Worm (Caenorhabditis elegans) whole organism, L4 larva: Measurements from ENCODE around the gene ric-7.

Experiments used
- D1046.2 ChIP-seq: fragments of 200-800 bp; sonication (Bioruptor generic); IDR thresholded peaks from 2 replicates; pipeline ENCODE4 v1.3.6; 2022; ENCODE audit warnings: missing genetic modification characterization, missing compliant biosample characterization
- R02D3.7 ChIP-seq: fragments of 150-350 bp; sonication (generic microtip); optimal IDR thresholded peaks from 3 replicates; lab custom pipeline; 2014; ENCODE audit warnings: missing biosample characterization, missing genetic modification characterization
- Y75B8A.6 ChIP-seq: fragments of 200-800 bp; sonication (Bioruptor generic); IDR thresholded peaks from 2 replicates; pipeline ENCODE4 v1.3.6; 2022; ENCODE audit warnings: missing genetic modification reagents, missing genetic modification characterization, missing compliant biosample characterization
- ZK546.5 ChIP-seq, 2 experiments: sonication (generic microtip); optimal IDR thresholded peaks; 2 replicates each; lab custom pipeline; 2017; ENCODE audit warnings: missing biosample characterization in 2 of 2, missing genetic modification characterization in 2 of 2
- aha-1 ChIP-seq: fragments of 150-350 bp; peaks from one replicate; lab custom pipeline; 2014; ENCODE audit warnings: missing biosample characterization, missing genetic modification characterization
- attf-4 ChIP-seq: sonication (generic microtip); optimal IDR thresholded peaks from 3 replicates; lab custom pipeline; 2017; ENCODE audit warnings: missing biosample characterization, missing genetic modification characterization
- ceh-28 ChIP-seq: fragments of 150-350 bp; optimal IDR thresholded peaks from 2 replicates; lab custom pipeline; 2014; ENCODE audit warnings: missing biosample characterization, missing genetic modification reagents, missing genetic modification characterization
- ceh-44 ChIP-seq: fragments of 200-800 bp; sonication (Bioruptor generic); IDR thresholded peaks from 2 replicates; pipeline ENCODE4 v1.3.6; 2022; ENCODE audit warnings: missing genetic modification reagents, missing genetic modification characterization, missing compliant biosample characterization
- ceh-62 ChIP-seq: sonication (generic microtip); optimal IDR thresholded peaks from 2 replicates; lab custom pipeline; 2017; ENCODE audit warnings: missing biosample characterization, missing genetic modification characterization
- ceh-82 ChIP-seq: sonication (generic microtip); optimal IDR thresholded peaks from 2 replicates; lab custom pipeline; 2017; ENCODE audit warnings: missing biosample characterization, missing genetic modification characterization
- ces-1 ChIP-seq: fragments of 150-350 bp; sonication (generic microtip); optimal IDR thresholded peaks from 4 replicates; lab custom pipeline; 2014; ENCODE audit warnings: missing biosample characterization, missing genetic modification reagents, missing genetic modification characterization
- daf-19 ChIP-seq: fragments of 200-800 bp; sonication (Bioruptor generic); conservative IDR thresholded peaks from 2 replicates; pipeline ENCODE4 v1.3.6; 2022; ENCODE audit warnings: missing genetic modification characterization, missing compliant biosample characterization
- dmd-6 ChIP-seq: fragments of 200-800 bp; sonication (Bioruptor generic); IDR thresholded peaks from 2 replicates; pipeline ENCODE4 v1.3.6; 2022; ENCODE audit warnings: missing genetic modification reagents, missing genetic modification characterization, missing compliant biosample characterization
- duxl-1 ChIP-seq: sonication (generic microtip); optimal IDR thresholded peaks from 2 replicates; lab custom pipeline; 2016; ENCODE audit warnings: mild to moderate bottlenecking, missing genetic modification characterization, moderate library complexity, missing compliant biosample characterization; ENCODE audit not compliant: poor library complexity
- dve-1 ChIP-seq: sonication (generic microtip); optimal IDR thresholded peaks from 2 replicates; lab custom pipeline; 2017; ENCODE audit warnings: antibody characterized with exemption, mild to moderate bottlenecking, missing genetic modification characterization, missing compliant biosample characterization; ENCODE audit not compliant: insufficient read depth
- egl-27 ChIP-seq: sonication (generic microtip); optimal IDR thresholded peaks from 3 replicates; lab custom pipeline; 2017; ENCODE audit warnings: missing biosample characterization, missing genetic modification reagents, missing genetic modification characterization
- fos-1 ChIP-seq: fragments of 150-350 bp; optimal IDR thresholded peaks from 2 replicates; lab custom pipeline; 2014; ENCODE audit warnings: missing biosample characterization, missing genetic modification characterization
- gei-8 ChIP-seq: fragments of 200-800 bp; sonication (Bioruptor generic); optimal IDR thresholded peaks from 2 replicates; lab custom pipeline; 2018; ENCODE audit warnings: mild to moderate bottlenecking, missing genetic modification characterization, missing compliant biosample characterization
- hif-1 ChIP-seq, 2 experiments: sonication (generic microtip); optimal IDR thresholded peaks; 2 replicates each; lab custom pipeline; 2016 to 2017; ENCODE audit warnings: missing compliant biosample characterization in 2 of 2, missing genetic modification characterization in 2 of 2, missing genetic modification reagents in 2 of 2, missing genotype in 2 of 2, mild to moderate bottlenecking in 1 of 2
- lin-13 ChIP-seq: fragments of 150-350 bp; optimal IDR thresholded peaks from 2 replicates; lab custom pipeline; 2014; ENCODE audit warnings: missing biosample characterization, missing genetic modification reagents, missing genetic modification characterization
- lir-3 ChIP-seq: sonication (generic microtip); optimal IDR thresholded peaks from 2 replicates; lab custom pipeline; 2016; ENCODE audit warnings: mild to moderate bottlenecking, missing genetic modification characterization, missing compliant biosample characterization
- lsy-2 ChIP-seq, 2 experiments: fragments of 150-350 bp in 1 of 2; sonication (generic microtip) in 1 of 2; optimal IDR thresholded peaks; 2 replicates each; lab custom pipeline; 2014 to 2017; ENCODE audit warnings: missing biosample characterization in 2 of 2, missing genetic modification characterization in 2 of 2
- mxl-3 ChIP-seq: fragments of 200-800 bp; sonication (Bioruptor generic); optimal IDR thresholded peaks from 2 replicates; lab custom pipeline; 2018; ENCODE audit warnings: mild to moderate bottlenecking, missing genetic modification characterization, missing compliant biosample characterization
- nhr-10 ChIP-seq: fragments of 150-350 bp; optimal IDR thresholded peaks from 2 replicates; lab custom pipeline; 2014; ENCODE audit warnings: missing biosample characterization, missing genetic modification characterization
- nhr-111 ChIP-seq: fragments of 200-800 bp; sonication (Bioruptor generic); optimal IDR thresholded peaks from 2 replicates; lab custom pipeline; 2018; ENCODE audit warnings: mild to moderate bottlenecking, missing genetic modification characterization, missing compliant biosample characterization
- nhr-28 ChIP-seq: fragments of 150-350 bp; optimal IDR thresholded peaks from 2 replicates; lab custom pipeline; 2014; ENCODE audit warnings: missing biosample characterization, missing genetic modification characterization
- nhr-41 ChIP-seq: fragments of 200-800 bp; sonication (Bioruptor generic); IDR thresholded peaks from 2 replicates; pipeline ENCODE4 v1.3.6; 2022; ENCODE audit warnings: missing genetic modification reagents, missing genetic modification characterization, missing compliant biosample characterization
- nhr-6 ChIP-seq: fragments of 150-350 bp; optimal IDR thresholded peaks from 2 replicates; lab custom pipeline; 2014; ENCODE audit warnings: missing biosample characterization, missing genetic modification characterization
- php-3 ChIP-seq: fragments of 200-800 bp; sonication (Bioruptor generic); IDR thresholded peaks from 2 replicates; pipeline ENCODE4 v1.3.6; 2022; ENCODE audit warnings: missing genetic modification reagents, missing genetic modification characterization, missing compliant biosample characterization
- pqm-1 ChIP-seq: sonication (generic microtip); optimal IDR thresholded peaks from 2 replicates; lab custom pipeline; 2017; ENCODE audit warnings: missing biosample characterization, missing genetic modification characterization
- sdz-12 ChIP-seq: fragments of 200-800 bp; sonication (Bioruptor generic); optimal IDR thresholded peaks from 2 replicates; lab custom pipeline; 2018; ENCODE audit warnings: mild to moderate bottlenecking, missing genetic modification characterization, missing compliant biosample characterization
- snpc-1.2 ChIP-seq: fragments of 200-800 bp; sonication (Bioruptor generic); IDR thresholded peaks from 2 replicates; pipeline ENCODE4 v1.3.6; 2022; ENCODE audit warnings: missing genetic modification reagents, missing genetic modification characterization, missing compliant biosample characterization
- unc-130 ChIP-seq: sonication (generic microtip); optimal IDR thresholded peaks from 2 replicates; lab custom pipeline; 2016; ENCODE audit warnings: missing genetic modification reagents, missing genetic modification characterization, missing compliant biosample characterization
- unc-39 ChIP-seq: sonication (generic microtip); optimal IDR thresholded peaks from 2 replicates; lab custom pipeline; 2017; ENCODE audit warnings: missing biosample characterization, missing genetic modification characterization
- zag-1 ChIP-seq: fragments of 150-350 bp; optimal IDR thresholded peaks from 2 replicates; lab custom pipeline; 2014; ENCODE audit warnings: missing biosample characterization, missing genetic modification characterization
- ztf-11 ChIP-seq: fragments of 150-350 bp; optimal IDR thresholded peaks from 2 replicates; lab custom pipeline; 2014; ENCODE audit warnings: missing biosample characterization, missing genetic modification characterization

The ric-7 gene

ce11 chrV:13954056-13954455 is 51.7 kb downstream of the ric-7 start, which contains the start of gene swt-6:
Gene swt-6, plus strand, starts transcription at chrV:13954356.
- TF ChIP-seq ceh-82 (tag; lab: Kevin White, UChicago) (no peak), daf-19 (GFP tag; lab: Robert Waterston, UW) (no peak), nhr-10 (tag; lab: Kevin White, UChicago) (no peak), nhr-28 (peak; percentile 87), snpc-1.2 (no peak), D1046.2 (no peak), nhr-6 (no peak), lir-3 (tag; lab: Kevin White, UChicago) (no peak), egl-27 (tag; lab: Kevin White, UChicago) (no peak), unc-39 (no peak), dmd-6 (GFP tag; lab: Robert Waterston, UW) (no peak), aha-1 (tag; lab: Kevin White, UChicago) (peak; percentile 7), pqm-1 (peak; percentile 17), mxl-3 (no peak), ztf-11 (tag; lab: Kevin White, UChicago) (no peak)

ce11 chrV:13953191-13953590 is 52.5 kb downstream of the ric-7 start, which contains the start of gene R10D12.8:
Gene R10D12.8, minus strand, starts transcription at chrV:13953291.
- TF ChIP-seq sdz-12 (GFP tag; lab: Kevin White, UChicago), result no peak
- peak; percentile 10 for TF ChIP-seq nhr-28

- TF ChIP-seq R02D3.7 (tag; lab: Kevin White, UChicago) (no peak), lsy-2 (tag; optimal IDR thresholded peaks at IDR 0.05; lab: Kevin White, UChicago) (no peak), ZK546.5 (tag; optimal IDR thresholded peaks at IDR 0.05; lab: Kevin White, UChicago) (no peak), lin-13 (no peak), ces-1 (no peak), nhr-111 (no peak), ceh-44 (GFP tag; lab: Robert Waterston, UW) (no peak), hif-1 (tag; optimal IDR thresholded peaks at IDR 0.05; lab: Kevin White, UChicago) (no peak), zag-1 (tag; lab: Kevin White, UChicago) (no peak), snpc-1.2 (no peak), nhr-41 (no peak), attf-4 (tag; lab: Kevin White, UChicago) (no peak), unc-39 (no peak), ceh-62 (no peak), D1046.2 (no peak)
These were observed 56.0 kb downstream of the ric-7 start, which contains the start of gene R10D12.7 for ce11 chrV:13949752-13950151. Gene R10D12.7, plus strand, starts transcription at chrV:13950052.

ce11 chrV:13949010-13949409 is 56.7 kb downstream of the ric-7 start, which contains the start of gene R10D12.6:
Gene R10D12.6, plus strand, starts transcription at chrV:13949310.
- TF ChIP-seq pqm-1 (peak; percentile 3), Y75B8A.6 (GFP tag; lab: Robert Waterston, UW) (no peak), nhr-28 (peak; percentile 52), unc-130 (GFP tag; lab: Kevin White, UChicago) (no peak), unc-39 (no peak), php-3 (GFP tag; lab: Robert Waterston, UW) (no peak), ceh-44 (GFP tag; lab: Robert Waterston, UW) (no peak), zag-1 (tag; lab: Kevin White, UChicago) (no peak), gei-8 (GFP tag; lab: Kevin White, UChicago) (no peak), sdz-12 (GFP tag; lab: Kevin White, UChicago) (no peak), dve-1 (tag; lab: Kevin White, UChicago) (no peak), mxl-3 (no peak), duxl-1 (tag; lab: Kevin White, UChicago) (no peak), ceh-28 (tag; lab: Kevin White, UChicago) (no peak), fos-1 (tag; lab: Kevin White, UChicago) (no peak)
